Worm (Caenorhabditis elegans) whole organism, late embryonic: ENCODE data around the gene T03F6.4.

Experiments used
- C38D4.7 ChIP-seq: fragments of 200-800 bp; sonication (Bioruptor generic); optimal IDR thresholded peaks from 2 replicates; lab custom pipeline; 2018; ENCODE audit warnings: mild to moderate bottlenecking, missing genetic modification characterization, moderate library complexity, missing compliant biosample characterization
- K09A11.1 ChIP-seq: sonication (generic microtip); optimal IDR thresholded peaks from 2 replicates; lab custom pipeline; 2017; ENCODE audit warnings: antibody characterized with exemption, mild to moderate bottlenecking, missing genetic modification characterization, missing compliant biosample characterization; ENCODE audit not compliant: insufficient read depth
- ama-1 ChIP-seq: fragments of 150-350 bp; optimal IDR thresholded peaks from 2 replicates; lab custom pipeline; 2014
- ceh-14 ChIP-seq: sonication (generic microtip); optimal IDR thresholded peaks from 2 replicates; lab custom pipeline; 2016; ENCODE audit warnings: missing genotype, missing genetic modification characterization, missing compliant biosample characterization
- ceh-19 ChIP-seq: fragments of 200-800 bp; sonication (Bioruptor generic); optimal IDR thresholded peaks from 2 replicates; lab custom pipeline; 2018; ENCODE audit warnings: mild to moderate bottlenecking, missing genetic modification characterization, missing compliant biosample characterization
- ceh-22 ChIP-seq: sonication (generic microtip); optimal IDR thresholded peaks from 2 replicates; lab custom pipeline; 2017; ENCODE audit warnings: missing biosample characterization, missing genetic modification characterization
- ceh-24 ChIP-seq: sonication (generic microtip); optimal IDR thresholded peaks from 2 replicates; lab custom pipeline; 2016; ENCODE audit warnings: mild to moderate bottlenecking, missing genetic modification characterization, missing compliant biosample characterization
- ceh-30 ChIP-seq: fragments of 150-350 bp; optimal IDR thresholded peaks from 2 replicates; lab custom pipeline; 2014; ENCODE audit warnings: missing biosample characterization, missing genetic modification characterization
- fax-1 ChIP-seq: sonication (generic microtip); optimal IDR thresholded peaks from 2 replicates; lab custom pipeline; 2016; ENCODE audit warnings: missing genotype, missing genetic modification characterization, missing compliant biosample characterization
- fkh-6 ChIP-seq: sonication (generic microtip); optimal IDR thresholded peaks from 2 replicates; lab custom pipeline; 2016; ENCODE audit warnings: missing genetic modification characterization, missing compliant biosample characterization
- hlh-30 ChIP-seq: sonication (generic microtip); optimal IDR thresholded peaks from 2 replicates; lab custom pipeline; 2017; ENCODE audit warnings: antibody characterized with exemption, missing genetic modification characterization, missing compliant biosample characterization; ENCODE audit not compliant: insufficient read depth
- hlh-8 ChIP-seq: sonication (generic microtip); optimal IDR thresholded peaks from 2 replicates; lab custom pipeline; 2016; ENCODE audit warnings: missing genotype, missing genetic modification characterization, missing compliant biosample characterization
- lim-6 ChIP-seq: sonication (generic microtip); optimal IDR thresholded peaks from 2 replicates; lab custom pipeline; 2016; ENCODE audit warnings: missing genetic modification characterization, missing compliant biosample characterization
- madf-2 ChIP-seq: sonication (generic microtip); optimal IDR thresholded peaks from 2 replicates; lab custom pipeline; 2017; ENCODE audit warnings: missing genetic modification characterization, missing compliant biosample characterization
- mec-3 ChIP-seq: sonication (generic microtip); optimal IDR thresholded peaks from 2 replicates; lab custom pipeline; 2016; ENCODE audit warnings: borderline replicate concordance, missing genetic modification characterization, missing compliant biosample characterization
- pha-4 ChIP-seq: fragments of 150-350 bp; optimal IDR thresholded peaks from 2 replicates; lab custom pipeline; 2018; ENCODE audit warnings: missing biosample characterization, missing genetic modification reagents, missing genetic modification characterization
- pqm-1 ChIP-seq: sonication (generic microtip); optimal IDR thresholded peaks from 2 replicates; lab custom pipeline; 2016; ENCODE audit warnings: missing genetic modification characterization, missing compliant biosample characterization
- pros-1 ChIP-seq: fragments of 150-350 bp; optimal IDR thresholded peaks from 2 replicates; lab custom pipeline; 2014; ENCODE audit warnings: missing biosample characterization, missing genetic modification reagents, missing genetic modification characterization
- sox-4 ChIP-seq: sonication (generic microtip); optimal IDR thresholded peaks from 2 replicates; lab custom pipeline; 2017; ENCODE audit warnings: mild to moderate bottlenecking, missing genetic modification characterization, inconsistent platforms, missing compliant biosample characterization
- tbx-2 ChIP-seq: sonication (generic microtip); optimal IDR thresholded peaks from 2 replicates; lab custom pipeline; 2016; ENCODE audit warnings: missing genetic modification characterization, missing compliant biosample characterization
- ttx-3 ChIP-seq: sonication (generic microtip); optimal IDR thresholded peaks from 2 replicates; lab custom pipeline; 2016; ENCODE audit warnings: missing genetic modification reagents, missing genetic modification characterization, missing compliant biosample characterization
- unc-3 ChIP-seq, 2 experiments: fragments of 200-800 bp in 1 of 2; sonication (Bioruptor generic) in 1 of 2; sonication (generic microtip) in 1 of 2; conservative IDR thresholded peaks in 1 of 2; optimal IDR thresholded peaks in 1 of 2; 2 replicates each; pipeline versions ENCODE4 v1.3.6 to Lab custom; 2016 to 2022; ENCODE audit warnings: missing compliant biosample characterization in 2 of 2, missing genetic modification characterization in 2 of 2, missing genetic modification reagents in 1 of 2
- unc-42 ChIP-seq: sonication (generic microtip); optimal IDR thresholded peaks from 2 replicates; lab custom pipeline; 2016; ENCODE audit warnings: missing genotype, missing genetic modification characterization, missing compliant biosample characterization

T03F6.4 gene

DNA sequence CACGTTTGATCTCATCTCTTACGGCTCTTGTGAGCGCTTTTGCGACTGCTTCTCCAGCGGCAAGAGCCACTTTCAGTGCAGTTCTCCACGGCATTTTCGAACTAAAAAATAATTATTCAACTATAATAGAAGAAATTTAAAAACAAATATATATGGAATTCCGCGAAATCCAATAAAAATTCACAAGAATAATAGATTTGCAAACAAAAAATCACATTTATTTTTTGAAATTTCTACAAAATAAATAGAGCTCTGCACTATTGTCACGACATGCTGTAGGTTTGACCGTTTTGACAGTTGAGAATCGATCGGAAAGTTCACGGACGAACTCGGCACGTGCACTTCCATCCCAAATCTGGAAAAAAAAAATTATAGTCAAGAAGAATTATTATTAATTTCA lies 49.6 kb downstream of the T03F6.4 start, which contains the start of gene F45G2.8:
Gene F45G2.8 (minus strand): TSS at position 101 of the 400 bp plus-strand sequence.
- TF ChIP-seq C38D4.7 (GFP tag; lab: Kevin White, UChicago) (no peak), ceh-24 (tag; lab: Kevin White, UChicago) (no peak), tbx-2 (tag; lab: Kevin White, UChicago) (no peak), pqm-1 (tag; lab: Kevin White, UChicago) (no peak), hlh-8 (no peak), K09A11.1 (tag; lab: Kevin White, UChicago) (no peak), ceh-14 (tag; lab: Kevin White, UChicago) (no peak), ceh-19 (GFP tag; lab: Kevin White, UChicago) (no peak), lim-6 (tag; lab: Kevin White, UChicago) (no peak), ceh-22 (tag; lab: Kevin White, UChicago) (no peak), ttx-3 (no peak), pros-1 (tag; lab: Kevin White, UChicago) (no peak), fkh-6 (tag; lab: Kevin White, UChicago) (no peak), pha-4 (tag; lab: Kevin White, UChicago) (no peak), ama-1 (lab: Kevin White, UChicago) (no peak)

DNA sequence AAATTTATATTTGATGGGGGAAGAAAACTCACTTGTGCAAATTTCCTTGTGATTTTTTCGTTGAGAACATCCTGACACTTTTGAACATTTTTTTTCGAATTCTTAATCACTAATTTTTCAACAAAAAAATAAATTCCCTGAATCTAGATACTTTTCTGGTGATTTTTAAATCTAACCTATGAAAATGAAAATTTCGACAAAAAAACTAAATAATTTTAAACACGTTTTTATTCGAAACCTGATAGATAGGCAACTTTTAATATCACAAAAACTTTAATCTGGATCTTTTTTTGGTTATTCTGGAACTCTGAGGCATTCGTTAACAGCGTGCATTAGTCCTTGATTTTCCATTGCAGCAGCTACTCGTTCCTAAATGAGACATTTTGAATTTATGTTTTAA lies 50.9 kb downstream of the T03F6.4 start, which contains the start of gene F45G2.9:
Gene F45G2.9 (minus strand): TSS at position 101 of the 400 bp plus-strand sequence.
- TF ChIP-seq ceh-30 (no peak), unc-3 (GFP tag; conservative IDR thresholded peaks at IDR 0.05; lab: Robert Waterston, UW) (no peak), unc-3 (tag; optimal IDR thresholded peaks at IDR 0.05; lab: Kevin White, UChicago) (no peak), unc-42 (tag; lab: Kevin White, UChicago) (no peak), fax-1 (no peak), ceh-22 (tag; lab: Kevin White, UChicago) (no peak), madf-2 (tag; lab: Kevin White, UChicago) (no peak), mec-3 (no peak), hlh-30 (no peak), pha-4 (tag; lab: Kevin White, UChicago) (no peak), sox-4 (no peak), K09A11.1 (tag; lab: Kevin White, UChicago) (no peak)
